Worm (Caenorhabditis elegans) whole organism, L4/young adult: ENCODE data around the gene pfd-2.

Experiments
- W03F9.2 ChIP-seq: fragments of 150-350 bp; optimal IDR thresholded peaks from 2 replicates; lab custom pipeline; 2014; ENCODE audit warnings: missing biosample characterization, missing genetic modification characterization
- dao-5 ChIP-seq: sonication (generic microtip); optimal IDR thresholded peaks from 2 replicates; lab custom pipeline; 2016; ENCODE audit warnings: missing genotype, missing genetic modification characterization, moderate library complexity, missing compliant biosample characterization
- him-1 ChIP-seq: sonication (generic microtip); optimal IDR thresholded peaks from 2 replicates; lab custom pipeline; 2016; ENCODE audit warnings: missing genotype, missing genetic modification reagents, missing genetic modification characterization, missing compliant biosample characterization

Gene pfd-2

ce11 chrII:4326420-4326819, at the start of gene pfd-2:
Gene pfd-2 (plus strand): TSS chrII:4326720.
- TF ChIP-seq W03F9.2 (tag; lab: Kevin White, UChicago) (no peak), dao-5 (tag; lab: Kevin White, UChicago) (no peak), him-1 (tag; lab: Kevin White, UChicago) (no peak)

- TF ChIP-seq dao-5 (tag; lab: Kevin White, UChicago) (no peak), W03F9.2 (tag; lab: Kevin White, UChicago) (no peak), him-1 (tag; lab: Kevin White, UChicago) (no peak)
Observed at ce11 chrII:4276924-4277323, 49.6 kb upstream of the pfd-2 start.

ce11 chrII:4277639-4278038, 48.9 kb upstream of the pfd-2 start:
- TF ChIP-seq him-1 (tag; lab: Kevin White, UChicago): no peak
- no peak for TF ChIP-seq dao-5 (tag; lab: Kevin White, UChicago)
- TF ChIP-seq W03F9.2 (tag; lab: Kevin White, UChicago): no peak

DNA sequence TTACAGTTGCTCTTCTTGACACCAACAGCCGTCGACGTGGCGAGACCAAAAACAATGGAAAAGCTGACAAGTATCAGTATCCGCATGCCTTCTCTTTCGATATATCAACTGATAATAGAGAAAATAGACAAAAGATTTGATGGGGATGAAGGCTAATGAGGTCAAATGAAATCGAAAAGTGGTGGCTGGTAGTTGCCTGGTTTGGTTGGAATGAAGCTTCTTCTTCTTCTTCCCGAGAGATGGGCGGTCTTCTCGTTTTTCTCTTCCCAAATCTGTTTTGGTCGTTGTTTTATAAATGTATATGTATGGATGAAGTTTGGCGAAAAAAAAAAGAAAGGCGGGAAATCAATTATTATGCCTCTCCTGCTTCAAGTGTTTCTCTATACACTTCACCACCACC, 44.8 kb upstream of the pfd-2 start, which contains the start of gene C01F1.5:
Gene C01F1.5 (minus strand): TSS at position 103 of the 400 bp plus-strand sequence.
- TF ChIP-seq W03F9.2 (tag; lab: Kevin White, UChicago): no peak
- TF ChIP-seq dao-5 (tag; lab: Kevin White, UChicago): no peak
- TF ChIP-seq him-1 (tag; lab: Kevin White, UChicago): no peak

DNA sequence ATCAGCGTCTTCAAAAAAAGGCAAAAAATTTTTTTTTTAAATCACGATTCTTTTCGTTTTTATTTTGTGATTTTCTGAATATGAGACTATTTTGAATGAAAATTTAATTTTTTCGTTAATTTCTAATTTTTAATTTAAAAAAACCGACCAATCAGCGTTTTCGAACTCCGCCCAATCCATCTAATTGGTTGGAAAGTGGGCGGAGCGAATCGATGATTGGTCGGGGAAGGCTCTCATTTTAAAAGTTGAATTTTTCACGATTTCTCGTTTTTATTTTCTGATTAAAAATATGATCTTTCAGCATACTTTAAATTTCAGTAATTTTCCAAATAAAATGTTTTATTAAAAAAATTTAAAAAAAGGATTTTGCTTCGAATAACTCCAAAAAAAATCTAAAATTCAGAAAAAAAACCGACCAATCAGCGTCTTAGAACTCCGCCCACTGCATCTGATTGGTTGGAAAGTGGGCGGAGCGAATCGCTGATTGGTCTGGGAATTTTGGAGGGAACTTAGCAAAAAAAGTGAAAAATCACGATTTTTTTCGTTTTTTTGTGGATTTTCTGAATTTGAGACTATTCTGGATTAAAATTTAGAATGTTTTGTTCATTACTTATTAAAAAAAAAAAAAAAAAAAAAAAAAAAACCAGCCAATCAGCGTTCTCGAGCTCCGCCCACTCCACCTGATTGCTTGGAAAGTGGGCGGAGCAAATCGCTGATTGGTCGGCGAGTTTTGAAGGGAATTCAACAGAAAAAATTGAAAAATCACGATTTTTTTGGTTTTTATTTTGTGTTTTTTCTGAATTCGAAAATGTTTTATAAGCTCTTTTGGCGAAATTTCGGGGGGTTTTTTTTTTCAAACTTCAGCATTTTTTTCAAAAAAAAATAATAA, 42.0 kb upstream of the pfd-2 start:
- TF ChIP-seq W03F9.2 (tag; lab: Kevin White, UChicago): no peak
- no peak for TF ChIP-seq him-1 (tag; lab: Kevin White, UChicago)
- TF ChIP-seq dao-5 (tag; lab: Kevin White, UChicago): no peak

ce11 chrII:4286921-4287320, 39.6 kb upstream of the pfd-2 start:
- TF ChIP-seq dao-5 (tag; lab: Kevin White, UChicago) (no peak), him-1 (tag; lab: Kevin White, UChicago) (no peak), W03F9.2 (tag; lab: Kevin White, UChicago) (no peak)

DNA sequence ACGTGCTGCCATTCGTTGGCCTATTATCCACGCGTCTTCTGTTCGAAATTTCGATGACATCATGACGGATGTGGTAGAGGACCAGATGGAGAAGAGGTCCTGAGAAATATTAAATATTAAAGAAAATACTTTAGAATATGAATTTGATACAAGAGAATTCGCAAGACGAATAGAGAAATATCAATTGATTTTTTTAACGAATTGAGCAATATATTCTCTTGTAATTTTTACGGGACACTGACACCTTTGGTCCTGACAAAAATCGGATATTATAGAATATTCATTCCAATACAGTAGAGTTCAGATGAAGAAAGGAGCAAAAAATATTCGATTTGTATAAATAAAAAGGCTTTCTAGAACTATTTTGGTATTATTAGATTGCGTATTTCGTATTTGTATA, 38.4 kb upstream of the pfd-2 start, which contains the start of gene C01F1.6:
Gene C01F1.6 (minus strand): TSS at position 101 of the 400 bp plus-strand sequence.
- TF ChIP-seq dao-5 (tag; lab: Kevin White, UChicago) (no peak), W03F9.2 (tag; lab: Kevin White, UChicago) (no peak), him-1 (tag; lab: Kevin White, UChicago) (no peak)

ce11 chrII:4288572-4288971, 37.9 kb upstream of the pfd-2 start:
- no peak for TF ChIP-seq dao-5 (tag; lab: Kevin White, UChicago)

ce11 chrII:4291799-4292198, 34.7 kb upstream of the pfd-2 start:
- TF ChIP-seq him-1 (tag; lab: Kevin White, UChicago) (no peak), W03F9.2 (tag; lab: Kevin White, UChicago) (no peak), dao-5 (tag; lab: Kevin White, UChicago) (no peak)

ce11 chrII:4293027-4293522, 33.4 kb upstream of the pfd-2 start:
- no peak for TF ChIP-seq W03F9.2 (tag; lab: Kevin White, UChicago)
- TF ChIP-seq him-1 (tag; lab: Kevin White, UChicago): no peak
- no peak for TF ChIP-seq dao-5 (tag; lab: Kevin White, UChicago)

- TF ChIP-seq him-1 (tag; lab: Kevin White, UChicago): no peak
Observed at ce11 chrII:4294189-4294588, 32.3 kb upstream of the pfd-2 start.

DNA sequence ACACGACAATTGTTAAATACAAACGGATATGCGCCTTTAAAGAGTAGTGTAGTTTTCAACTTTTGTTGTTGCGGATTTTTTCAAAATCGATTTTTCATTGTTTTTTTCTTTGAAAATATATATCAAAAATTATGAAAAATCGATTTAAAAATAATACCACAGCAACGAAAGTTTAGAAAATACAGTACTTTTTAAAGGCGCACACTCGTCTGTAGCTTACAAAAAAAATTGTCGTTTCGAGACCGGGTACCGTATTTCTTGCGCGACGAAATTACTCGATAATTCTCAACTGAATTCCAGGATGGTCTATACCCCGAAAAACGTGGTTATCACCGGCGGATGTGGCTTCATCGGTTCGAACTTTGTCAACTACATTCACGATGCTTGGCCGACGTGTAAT, 31.7 kb upstream of the pfd-2 start, which contains the start of gene rml-4:
Gene rml-4 (plus strand): TSS at position 301 of the 400 bp plus-strand sequence.
- TF ChIP-seq W03F9.2 (tag; lab: Kevin White, UChicago) (no peak), dao-5 (tag; lab: Kevin White, UChicago) (no peak), him-1 (tag; lab: Kevin White, UChicago) (no peak)

DNA sequence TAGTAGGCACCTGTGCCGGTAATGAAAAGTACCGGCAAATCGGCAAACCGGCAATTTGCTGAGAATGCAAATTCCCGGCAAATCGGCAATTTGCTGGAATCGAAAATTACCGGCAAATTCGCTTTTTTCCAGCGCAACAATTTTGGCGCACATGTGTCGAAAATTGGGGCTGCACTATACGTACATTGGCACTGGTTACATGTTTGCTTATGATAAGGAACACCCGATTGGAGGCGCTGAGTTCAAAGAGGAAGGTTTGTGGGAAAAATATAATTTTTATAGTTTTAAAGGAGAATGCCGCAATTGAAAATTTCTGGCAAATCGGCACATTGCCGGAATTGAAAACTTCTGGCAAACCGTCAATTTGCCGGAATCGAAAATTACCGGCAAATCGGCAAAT, 29.3 kb upstream of the pfd-2 start:
- TF ChIP-seq him-1 (tag; lab: Kevin White, UChicago) (no peak), W03F9.2 (tag; lab: Kevin White, UChicago) (no peak), dao-5 (tag; lab: Kevin White, UChicago) (no peak)
